Fruit fly (Drosophila melanogaster) S2 (cell line): Measurements from ENCODE around the gene Ced-12.

ENCODE experiments used
- CG8478 ChIP-seq: fragments of >200 bp; optimal IDR thresholded peaks from 2 replicates; lab custom pipeline; 2018
- CTCF ChIP-seq, 2 experiments: fragments of >200 bp; optimal IDR thresholded peaks; 2 replicates each; lab custom pipeline; 2018

Ced-12 gene

dm6 chr2L:12085619-12086171 is 11.9 kb upstream of the Ced-12 start, which contains the start of gene prd:
TSS of gene prd (minus strand) at chr2L:12085827.
- peak; percentile 80 to 85 for TF ChIP-seq CTCF (optimal IDR thresholded peaks at IDR 0.05; lab: Kevin White, UChicago)
- no peak for TF ChIP-seq CG8478

dm6 chr2L:12087442-12087841 is 10.2 kb upstream of the Ced-12 start:
- TF ChIP-seq CG8478 (no peak), CTCF (optimal IDR thresholded peaks at IDR 0.05; lab: Kevin White, UChicago) (no peak)

- no peak for TF ChIP-seq CG8478
- no peak for TF ChIP-seq CTCF (optimal IDR thresholded peaks at IDR 0.05; lab: Kevin White, UChicago)
Observed at dm6 chr2L:12089145-12089544, 8.5 kb upstream of the Ced-12 start.

- TF ChIP-seq CG8478: no peak
- TF ChIP-seq CTCF (optimal IDR thresholded peaks at IDR 0.05; lab: Kevin White, UChicago): no peak
Observed at dm6 chr2L:12091522-12091921, 6.1 kb upstream of the Ced-12 start, which contains the start of gene Pex19. TSS of gene Pex19 (plus strand) at chr2L:12091822.

dm6 chr2L:12092041-12092440 is 5.6 kb upstream of the Ced-12 start:
- no peak for TF ChIP-seq CTCF (optimal IDR thresholded peaks at IDR 0.05; lab: Kevin White, UChicago)
- TF ChIP-seq CG8478: no peak

- TF ChIP-seq CTCF (optimal IDR thresholded peaks at IDR 0.05; lab: Kevin White, UChicago) (no peak), CG8478 (no peak)
Observed at dm6 chr2L:12092719-12093118, 4.9 kb upstream of the Ced-12 start.

dm6 chr2L:12093652-12094051 is 4.0 kb upstream of the Ced-12 start:
- TF ChIP-seq CTCF (optimal IDR thresholded peaks at IDR 0.05; lab: Kevin White, UChicago) (no peak), CG8478 (no peak)

- TF ChIP-seq CTCF (optimal IDR thresholded peaks at IDR 0.05; lab: Kevin White, UChicago) (no peak), CG8478 (no peak)
Observed at dm6 chr2L:12096396-12096813, 1.2 kb upstream of the Ced-12 start, which contains the start of the genes CG6712 and Mt2. TSS of gene CG6712 (minus strand) at chr2L:12096511. TSS of gene Mt2 (plus strand) at chr2L:12096525.

dm6 chr2L:12103231-12104210 is 5.9 kb downstream of the Ced-12 start, which contains the start of the genes Patsas and ThrRS:
TSS of gene Patsas (minus strand) at chr2L:12103285.
TSS of gene ThrRS (plus strand) at chr2L:12103751.
- no peak for TF ChIP-seq CG8478
- peak in 1 of 2 experiments; percentile 10 for TF ChIP-seq CTCF (optimal IDR thresholded peaks at IDR 0.05; lab: Kevin White, UChicago)

- TF ChIP-seq CG8478 (no peak), CTCF (optimal IDR thresholded peaks at IDR 0.05; lab: Kevin White, UChicago) (no peak)
Observed at dm6 chr2L:12107087-12107486, 9.4 kb downstream of the Ced-12 start.

- TF ChIP-seq CG8478 (no peak), CTCF (optimal IDR thresholded peaks at IDR 0.05; lab: Kevin White, UChicago) (peak in 1 of 2 experiments; percentile 4)
Observed at dm6 chr2L:12108779-12109564, 11.3 kb downstream of the Ced-12 start, which contains the start of the genes Rab6 and Phae1. TSS of gene Rab6 (minus strand) at chr2L:12109116. TSS of gene Phae1 (plus strand) at chr2L:12109417.

- TF ChIP-seq CTCF (optimal IDR thresholded peaks at IDR 0.05; lab: Kevin White, UChicago): no peak
- TF ChIP-seq CG8478: no peak
Observed at dm6 chr2L:12110810-12111209, 13.2 kb downstream of the Ced-12 start, which contains the start of gene Phae2. TSS of gene Phae2 (plus strand) at chr2L:12111110.

- TF ChIP-seq CG8478 (no peak), CTCF (optimal IDR thresholded peaks at IDR 0.05; lab: Kevin White, UChicago) (no peak)
Observed at dm6 chr2L:12112943-12113557, 15.4 kb downstream of the Ced-12 start.

dm6 chr2L:12114159-12114558 is 16.5 kb downstream of the Ced-12 start, which contains the start of gene CG17211:
TSS of gene CG17211 (plus strand) at chr2L:12114360.
- TF ChIP-seq CTCF (optimal IDR thresholded peaks at IDR 0.05; lab: Kevin White, UChicago) (no peak), CG8478 (no peak)
